Worm (Caenorhabditis elegans) whole organism, L3 larva: ENCODE measurements around the gene C06A1.7.

ENCODE experiments used
- ceh-82 ChIP-seq: fragments of 150-350 bp; optimal IDR thresholded peaks from 2 replicates; lab custom pipeline; 2014; ENCODE audit warnings: missing biosample characterization, missing genetic modification characterization
- ceh-9 ChIP-seq: sonication (generic microtip); optimal IDR thresholded peaks from 2 replicates; lab custom pipeline; 2018; ENCODE audit warnings: missing biosample characterization, missing genetic modification characterization
- daf-12 ChIP-seq: fragments of 150-350 bp; optimal IDR thresholded peaks from 2 replicates; lab custom pipeline; 2014; ENCODE audit warnings: missing biosample characterization, missing genetic modification reagents, missing genetic modification characterization
- egl-27 ChIP-seq: sonication (generic microtip); optimal IDR thresholded peaks from 4 replicates; lab custom pipeline; 2017; ENCODE audit warnings: missing biosample characterization, missing genetic modification reagents, missing genetic modification characterization
- elt-1 ChIP-seq: fragments of 150-350 bp; optimal IDR thresholded peaks from 2 replicates; lab custom pipeline; 2014; ENCODE audit warnings: missing biosample characterization, missing genetic modification characterization
- fkh-10 ChIP-seq: sonication (generic microtip); optimal IDR thresholded peaks from 2 replicates; lab custom pipeline; 2017; ENCODE audit warnings: missing biosample characterization, missing genetic modification reagents, missing genetic modification characterization
- lsy-12 ChIP-seq: sonication (generic microtip); optimal IDR thresholded peaks from 2 replicates; lab custom pipeline; 2016; ENCODE audit warnings: mild to moderate bottlenecking, missing genetic modification characterization, missing compliant biosample characterization
- mml-1 ChIP-seq: fragments of 150-350 bp; sonication (generic microtip); optimal IDR thresholded peaks from 3 replicates; lab custom pipeline; 2014; ENCODE audit warnings: missing biosample characterization, missing genetic modification characterization
- nhr-23 ChIP-seq: fragments of 150-350 bp; optimal IDR thresholded peaks from 2 replicates; lab custom pipeline; 2014; ENCODE audit warnings: missing biosample characterization, missing genetic modification reagents, missing genetic modification characterization
- nhr-25 ChIP-seq: sonication (generic microtip); optimal IDR thresholded peaks from 2 replicates; lab custom pipeline; 2017; ENCODE audit warnings: missing biosample characterization, missing genetic modification characterization
- nhr-28 ChIP-seq: fragments of 150-350 bp; optimal IDR thresholded peaks from 2 replicates; lab custom pipeline; 2014; ENCODE audit warnings: missing biosample characterization, missing genetic modification characterization
- nhr-43 ChIP-seq: sonication (generic microtip); optimal IDR thresholded peaks from 2 replicates; lab custom pipeline; 2016; ENCODE audit warnings: mild to moderate bottlenecking, missing genetic modification characterization, missing compliant biosample characterization; ENCODE audit not compliant: poor library complexity, severe bottlenecking
- nhr-67 ChIP-seq: fragments of 150-350 bp; optimal IDR thresholded peaks from 2 replicates; lab custom pipeline; 2014; ENCODE audit warnings: missing biosample characterization, missing genetic modification characterization
- nhr-76 ChIP-seq: fragments of 150-350 bp; sonication (generic microtip); optimal IDR thresholded peaks from 5 replicates; lab custom pipeline; 2014; ENCODE audit warnings: missing biosample characterization, missing genetic modification characterization
- pha-4 ChIP-seq: fragments of 150-350 bp; optimal IDR thresholded peaks from 2 replicates; lab custom pipeline; 2014; ENCODE audit warnings: missing biosample characterization, missing genetic modification reagents, missing genetic modification characterization
- sea-2 ChIP-seq: fragments of 150-350 bp; sonication (generic microtip); optimal IDR thresholded peaks from 4 replicates; lab custom pipeline; 2014; ENCODE audit warnings: missing biosample characterization, missing genetic modification reagents, missing genetic modification characterization
- unc-62 ChIP-seq: fragments of 150-350 bp; sonication (generic microtip); optimal IDR thresholded peaks from 4 replicates; lab custom pipeline; 2014; ENCODE audit warnings: missing biosample characterization, missing genetic modification reagents, missing genetic modification characterization
- zag-1 ChIP-seq: fragments of 150-350 bp; optimal IDR thresholded peaks from 2 replicates; lab custom pipeline; 2014; ENCODE audit warnings: missing biosample characterization, missing genetic modification characterization
- ztf-4 ChIP-seq: fragments of 150-350 bp; optimal IDR thresholded peaks from 2 replicates; lab custom pipeline; 2014; ENCODE audit warnings: missing biosample characterization, missing genetic modification characterization

C06A1.7 gene

ce11 chrII:10608821-10609220, 44.1 kb downstream of the C06A1.7 start:
- TF ChIP-seq lsy-12 (tag; lab: Kevin White, UChicago) (no peak), nhr-67 (tag; lab: Kevin White, UChicago) (no peak), nhr-76 (tag; lab: Kevin White, UChicago) (no peak), nhr-28 (no peak), mml-1 (tag; lab: Kevin White, UChicago) (no peak), zag-1 (no peak), elt-1 (tag; lab: Kevin White, UChicago) (no peak), nhr-23 (no peak), nhr-43 (no peak), ztf-4 (tag; lab: Kevin White, UChicago) (no peak), ceh-9 (tag; lab: Kevin White, UChicago) (no peak)

DNA sequence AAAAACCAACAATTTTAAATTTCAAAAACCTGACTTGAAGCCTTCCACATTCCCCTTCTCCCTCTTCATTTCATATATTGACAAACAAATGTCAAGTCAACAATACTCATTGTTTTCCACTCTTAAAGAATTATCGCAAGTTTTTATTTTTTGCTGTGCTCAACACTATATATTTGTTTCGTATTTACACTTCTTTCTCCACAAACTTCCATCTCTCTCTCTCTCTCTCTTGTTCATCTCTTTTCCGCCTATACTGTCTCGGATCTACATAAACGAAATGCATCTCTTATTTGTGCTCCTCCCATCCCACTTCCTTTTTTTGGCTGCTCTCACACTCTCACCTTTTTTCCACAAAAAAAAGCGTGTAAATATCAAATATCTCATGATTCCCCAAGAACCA, 48.1 kb downstream of the C06A1.7 start, which contains the start of gene C14A4.12:
C14A4.12 (plus strand) TSS at position 301 of the 400 bp plus-strand sequence.
- TF ChIP-seq daf-12 (no peak), pha-4 (peak; percentile 90), unc-62 (GFP tag; lab: Kevin White, UChicago) (no peak), nhr-25 (tag; lab: Kevin White, UChicago) (no peak), nhr-28 (no peak), sea-2 (GFP tag; lab: Kevin White, UChicago) (no peak), egl-27 (tag; lab: Kevin White, UChicago) (no peak), fkh-10 (no peak), ceh-82 (tag; lab: Kevin White, UChicago) (no peak)
